Worm (Caenorhabditis elegans) whole organism, L2 larva: ENCODE data around the gene C17G10.10.

Source experiments
- R02D3.7 ChIP-seq: fragments of 150-350 bp; optimal IDR thresholded peaks from 2 replicates; lab custom pipeline; 2014; ENCODE audit warnings: missing biosample characterization, missing genetic modification characterization
- Y55F3AM.14 ChIP-seq: fragments of 200-800 bp; sonication (Bioruptor generic); optimal IDR thresholded peaks from 2 replicates; lab custom pipeline; 2018; ENCODE audit warnings: mild to moderate bottlenecking, missing genetic modification characterization, missing compliant biosample characterization
- aly-2 ChIP-seq: fragments of 150-350 bp; optimal IDR thresholded peaks from 2 replicates; lab custom pipeline; 2014; ENCODE audit warnings: missing biosample characterization, missing genetic modification characterization
- dmd-4 ChIP-seq: sonication (generic microtip); optimal IDR thresholded peaks from 2 replicates; lab custom pipeline; 2017; ENCODE audit warnings: missing biosample characterization, missing genetic modification characterization
- elt-3 ChIP-seq: sonication (generic microtip); optimal IDR thresholded peaks from 2 replicates; lab custom pipeline; 2017; ENCODE audit warnings: missing biosample characterization, missing genetic modification characterization
- lsy-2 ChIP-seq, 2 experiments: fragments of 150-350 bp in 1 of 2; sonication (generic microtip) in 1 of 2; optimal IDR thresholded peaks; 2 replicates each; lab custom pipeline; 2014 to 2017; ENCODE audit warnings: missing biosample characterization in 2 of 2, missing genetic modification characterization in 2 of 2
- mab-5 ChIP-seq: fragments of 150-350 bp; optimal IDR thresholded peaks from 2 replicates; lab custom pipeline; 2014; ENCODE audit warnings: missing biosample characterization, missing genetic modification characterization
- nhr-10 ChIP-seq: sonication (generic microtip); optimal IDR thresholded peaks from 2 replicates; lab custom pipeline; 2017; ENCODE audit warnings: missing biosample characterization, missing genetic modification characterization
- nhr-12 ChIP-seq: fragments of 150-350 bp; optimal IDR thresholded peaks from 2 replicates; lab custom pipeline; 2014; ENCODE audit warnings: missing biosample characterization, missing genetic modification characterization
- nhr-25 ChIP-seq: fragments of 150-350 bp; sonication (generic microtip); optimal IDR thresholded peaks from 3 replicates; lab custom pipeline; 2014; ENCODE audit warnings: missing biosample characterization, missing genetic modification characterization
- skn-1 ChIP-seq: sonication (generic microtip); optimal IDR thresholded peaks from 2 replicates; lab custom pipeline; 2017; ENCODE audit warnings: missing biosample characterization, missing genetic modification characterization
- unc-62 ChIP-seq: fragments of 150-350 bp; optimal IDR thresholded peaks from 2 replicates; lab custom pipeline; 2014; ENCODE audit warnings: missing biosample characterization, missing genetic modification reagents, missing genetic modification characterization
- zag-1 ChIP-seq: fragments of 150-350 bp; optimal IDR thresholded peaks from 2 replicates; lab custom pipeline; 2014; ENCODE audit warnings: missing biosample characterization, missing genetic modification characterization

DNA sequence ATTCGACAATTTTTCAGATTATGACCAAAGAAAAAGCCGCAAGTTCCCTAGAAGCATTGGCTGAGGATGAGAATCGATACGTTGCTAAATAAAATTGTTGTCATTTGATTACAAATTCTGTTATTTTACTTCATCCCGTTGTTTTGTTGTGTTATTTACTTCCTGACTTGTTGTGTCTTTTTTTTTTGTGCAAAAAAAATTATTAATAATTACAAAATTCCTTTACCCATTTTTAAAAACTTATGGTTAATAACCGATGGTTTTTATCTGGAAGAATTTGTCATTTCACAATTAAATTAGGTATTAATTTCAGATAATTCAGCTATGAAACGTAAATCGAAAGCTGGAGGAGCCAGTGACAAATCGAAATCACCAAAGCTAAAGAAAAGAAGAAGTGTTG lies 2.9 kb downstream of the C17G10.10 start, which contains the start of gene C17G10.1:
- no peak for TF ChIP-seq R02D3.7
- no peak for TF ChIP-seq elt-3
- TF ChIP-seq mab-5 (tag; lab: Kevin White, UChicago) = no peak
- no peak for TF ChIP-seq nhr-12 (tag; lab: Kevin White, UChicago)
- TF ChIP-seq zag-1 (tag; lab: Kevin White, UChicago) = no peak
- no peak for TF ChIP-seq lsy-2 (tag; optimal IDR thresholded peaks at IDR 0.05; lab: Kevin White, UChicago)
- no peak for TF ChIP-seq nhr-10 (tag; lab: Kevin White, UChicago)
- TF ChIP-seq skn-1 (tag; lab: Kevin White, UChicago) = no peak
- TF ChIP-seq aly-2 (tag; lab: Kevin White, UChicago) = no peak
- TF ChIP-seq Y55F3AM.14 (GFP tag; lab: Kevin White, UChicago) = no peak
- TF ChIP-seq unc-62 = no peak
- TF ChIP-seq dmd-4 = no peak
- no peak for TF ChIP-seq nhr-25 (tag; lab: Kevin White, UChicago)
